Fruit fly (Drosophila melanogaster) whole organism, embryonic: Measurements from ENCODE around the gene nwk.

Experiments used
- ATbp ChIP-seq: fragments of 200-800 bp; sonication (Bioruptor generic); optimal IDR thresholded peaks from 2 replicates; lab custom pipeline; 2017; ENCODE audit warnings: missing biosample characterization, mild to moderate bottlenecking, missing genetic modification characterization, missing genetic modification reagents
- Atf-2 ChIP-seq: fragments of 200-800 bp; sonication (Bioruptor generic); optimal IDR thresholded peaks from 2 replicates; lab custom pipeline; 2016; ENCODE audit warnings: missing biosample characterization, missing genetic modification characterization
- BtbVII ChIP-seq: fragments of 200-800 bp; sonication (Bioruptor generic); optimal IDR thresholded peaks from 3 replicates; lab custom pipeline; 2017; ENCODE audit warnings: missing biosample characterization, mild to moderate bottlenecking, missing genetic modification characterization
- CG10321 ChIP-seq: fragments of 200-800 bp; sonication (Bioruptor generic); IDR thresholded peaks from 2 replicates; pipeline ENCODE4 v1.3.6; 2022; ENCODE audit warnings: missing biosample characterization, missing genetic modification characterization
- CG12071 ChIP-seq: fragments of 200-800 bp; sonication (Bioruptor generic); optimal IDR thresholded peaks from 3 replicates; lab custom pipeline; 2018; ENCODE audit warnings: missing biosample characterization, mild to moderate bottlenecking, missing genetic modification characterization
- CG13424 ChIP-seq: fragments of 200-800 bp; sonication (Bioruptor generic); optimal IDR thresholded peaks from 2 replicates; lab custom pipeline; 2019; ENCODE audit warnings: missing biosample characterization, mild to moderate bottlenecking, missing genetic modification characterization, moderate library complexity
- CG15073 ChIP-seq: fragments of 200-800 bp; sonication (Bioruptor generic); optimal IDR thresholded peaks from 2 replicates; lab custom pipeline; 2016; ENCODE audit warnings: missing biosample characterization, missing genetic modification characterization
- CG1792 ChIP-seq: fragments of 200-800 bp; sonication (Bioruptor generic); optimal IDR thresholded peaks from 2 replicates; lab custom pipeline; 2016; ENCODE audit warnings: missing biosample characterization, missing genetic modification characterization
- CG2202 ChIP-seq: fragments of 200-800 bp; sonication (Bioruptor generic); optimal IDR thresholded peaks from 2 replicates; lab custom pipeline; 2018; ENCODE audit warnings: missing biosample characterization, mild to moderate bottlenecking, missing genetic modification characterization
- CG2889 ChIP-seq: fragments of 200-800 bp; sonication (Bioruptor generic); IDR thresholded peaks from 3 replicates; pipeline ENCODE4 v1.3.6; 2022; ENCODE audit warnings: missing biosample characterization, missing genetic modification characterization
- CG30020 ChIP-seq: fragments of 200-800 bp; optimal IDR thresholded peaks from 2 replicates; lab custom pipeline; 2019; ENCODE audit warnings: missing biosample characterization, mild to moderate bottlenecking, missing genetic modification characterization, moderate library complexity
- CG30403 ChIP-seq: fragments of 200-800 bp; sonication (Bioruptor generic); optimal IDR thresholded peaks from 3 replicates; lab custom pipeline; 2016; ENCODE audit warnings: missing biosample characterization, missing genetic modification characterization
- CG30431 ChIP-seq: fragments of 200-800 bp; sonication (Bioruptor generic); optimal IDR thresholded peaks from 2 replicates; lab custom pipeline; 2017; ENCODE audit warnings: missing biosample characterization, missing genetic modification characterization
- CG31441 ChIP-seq: fragments of 200-800 bp; sonication (Bioruptor generic); IDR thresholded peaks from 2 replicates; pipeline ENCODE4 v1.3.6; 2022; ENCODE audit warnings: missing biosample characterization, missing genetic modification characterization
- CG3726 ChIP-seq: fragments of 200-800 bp; sonication (Bioruptor generic); IDR thresholded peaks from 3 replicates; pipeline ENCODE4, ENCODE4 v1.3.6; 2022; ENCODE audit warnings: missing biosample characterization, missing genetic modification characterization
- CG4282 ChIP-seq: fragments of 200-800 bp; sonication (Bioruptor generic); optimal IDR thresholded peaks from 2 replicates; lab custom pipeline; 2016; ENCODE audit warnings: missing biosample characterization, missing genetic modification characterization
- CG4360 ChIP-seq: fragments of 200-800 bp; sonication (Bioruptor generic); IDR thresholded peaks from 2 replicates; pipeline ENCODE4 v1.3.6; 2022; ENCODE audit warnings: missing biosample characterization, missing genetic modification characterization
- CG43689 ChIP-seq: fragments of 200-800 bp; sonication (Bioruptor generic); IDR thresholded peaks from 2 replicates; pipeline ENCODE4 v1.3.6; 2022; ENCODE audit warnings: missing biosample characterization, missing genetic modification characterization
- CG6683 ChIP-seq: fragments of 200-800 bp; sonication (Bioruptor generic); optimal IDR thresholded peaks from 2 replicates; lab custom pipeline; 2017; ENCODE audit warnings: missing biosample characterization, mild to moderate bottlenecking, missing genetic modification characterization, missing genetic modification reagents
- CG6791 ChIP-seq: fragments of 200-800 bp; sonication (Bioruptor generic); IDR thresholded peaks from 3 replicates; pipeline ENCODE4 v1.3.6; 2022; ENCODE audit warnings: missing biosample characterization, missing genetic modification characterization; ENCODE audit not compliant: partially characterized antibody
- CG6854 ChIP-seq: fragments of 200-800 bp; sonication (Bioruptor generic); optimal IDR thresholded peaks from 3 replicates; lab custom pipeline; 2017; ENCODE audit warnings: missing biosample characterization, mild to moderate bottlenecking, missing genetic modification characterization
- CG7928 ChIP-seq: fragments of 200-800 bp; sonication (Bioruptor generic); optimal IDR thresholded peaks from 2 replicates; lab custom pipeline; 2017; ENCODE audit warnings: missing biosample characterization, mild to moderate bottlenecking, missing genetic modification characterization
- CG7987 ChIP-seq: fragments of 200-800 bp; sonication (Bioruptor generic); optimal IDR thresholded peaks from 2 replicates; lab custom pipeline; 2018; ENCODE audit warnings: missing biosample characterization, mild to moderate bottlenecking, missing genetic modification characterization, moderate library complexity
- D19B ChIP-seq: fragments of 200-800 bp; sonication (Bioruptor generic); optimal IDR thresholded peaks from 2 replicates; lab custom pipeline; 2017; ENCODE audit warnings: missing biosample characterization, mild to moderate bottlenecking, missing genetic modification characterization
- Dad ChIP-seq: fragments of 200-800 bp; sonication (Bioruptor generic); optimal IDR thresholded peaks from 3 replicates; lab custom pipeline; 2016; ENCODE audit warnings: missing biosample characterization, missing genetic modification characterization
- Deaf1 ChIP-seq: fragments of 200-800 bp; optimal IDR thresholded peaks from 3 replicates; lab custom pipeline; 2019; ENCODE audit warnings: missing biosample characterization, mild to moderate bottlenecking, missing genetic modification characterization, moderate library complexity
- E2f2 ChIP-seq: fragments of 200-800 bp; sonication (Bioruptor generic); IDR thresholded peaks from 2 replicates; pipeline ENCODE4 v1.3.6; 2022; ENCODE audit warnings: missing biosample characterization, missing genetic modification characterization
- Elba2 ChIP-seq: fragments of 200-800 bp; sonication (Bioruptor generic); optimal IDR thresholded peaks from 3 replicates; lab custom pipeline; 2016; ENCODE audit warnings: missing biosample characterization, missing genetic modification characterization
- H2.0 ChIP-seq: fragments of 200-800 bp; sonication (Bioruptor generic); IDR thresholded peaks from 2 replicates; pipeline ENCODE4 v1.3.6; 2022; ENCODE audit warnings: missing biosample characterization, missing genetic modification characterization
- Hmr ChIP-seq: fragments of 200-800 bp; sonication (Bioruptor generic); optimal IDR thresholded peaks from 3 replicates; lab custom pipeline; 2017; ENCODE audit warnings: mild to moderate bottlenecking, missing biosample characterization, missing genetic modification reagents, missing genetic modification characterization
- MBD-R2 ChIP-seq: fragments of 200-800 bp; sonication (Bioruptor generic); IDR thresholded peaks from 2 replicates; pipeline ENCODE4 v1.3.6; 2022; ENCODE audit warnings: missing biosample characterization, missing genetic modification characterization
- Meics ChIP-seq: fragments of 200-800 bp; sonication (Bioruptor generic); optimal IDR thresholded peaks from 2 replicates; lab custom pipeline; 2017; ENCODE audit warnings: missing biosample characterization, mild to moderate bottlenecking, missing genetic modification characterization
- Sox102F ChIP-seq: fragments of 200-800 bp; sonication (Bioruptor generic); optimal IDR thresholded peaks from 2 replicates; lab custom pipeline; 2018; ENCODE audit warnings: missing biosample characterization, mild to moderate bottlenecking, missing genetic modification characterization, moderate library complexity
- Sry-δ ChIP-seq: fragments of 200-800 bp; sonication (Bioruptor generic); optimal IDR thresholded peaks from 2 replicates; lab custom pipeline; 2016; ENCODE audit warnings: missing biosample characterization, missing genetic modification characterization
- Usf ChIP-seq: fragments of 200-800 bp; sonication (Bioruptor generic); optimal IDR thresholded peaks from 2 replicates; lab custom pipeline; 2017; ENCODE audit warnings: missing genotype, missing biosample characterization, missing genetic modification characterization
- ash1 ChIP-seq: fragments of 200-800 bp; sonication (Bioruptor generic); optimal IDR thresholded peaks from 2 replicates; lab custom pipeline; 2018; ENCODE audit warnings: missing biosample characterization, mild to moderate bottlenecking, missing genetic modification characterization
- da ChIP-seq: fragments of 200-800 bp; sonication (Bioruptor generic); optimal IDR thresholded peaks from 2 replicates; lab custom pipeline; 2016; ENCODE audit warnings: missing biosample characterization, missing genetic modification characterization
- ftz-f1 ChIP-seq: fragments of 200-800 bp; sonication (Bioruptor generic); optimal IDR thresholded peaks from 2 replicates; lab custom pipeline; 2016; ENCODE audit warnings: missing biosample characterization, missing genetic modification characterization
- gem ChIP-seq: fragments of 200-800 bp; sonication (Bioruptor generic); optimal IDR thresholded peaks from 2 replicates; lab custom pipeline; 2019; ENCODE audit warnings: missing biosample characterization, mild to moderate bottlenecking, missing genetic modification characterization, moderate library complexity
- hbn ChIP-seq: fragments of 200-800 bp; sonication (Bioruptor generic); IDR thresholded peaks from 2 replicates; pipeline ENCODE4 v1.3.6; 2022; ENCODE audit warnings: missing biosample characterization, missing genetic modification characterization; ENCODE audit not compliant: partially characterized antibody
- jigr1 ChIP-seq: fragments of 200-800 bp; sonication (Bioruptor generic); IDR thresholded peaks from 3 replicates; pipeline ENCODE4 v1.3.6; 2022; ENCODE audit warnings: missing biosample characterization, missing genetic modification characterization
- luna ChIP-seq: fragments of 200-800 bp; sonication (Bioruptor generic); optimal IDR thresholded peaks from 2 replicates; lab custom pipeline; 2016; ENCODE audit warnings: missing biosample characterization, missing genetic modification characterization
- nau ChIP-seq: fragments of 200-800 bp; sonication (Bioruptor generic); optimal IDR thresholded peaks from 3 replicates; lab custom pipeline; 2017; ENCODE audit warnings: missing biosample characterization, mild to moderate bottlenecking, missing genetic modification characterization, missing genetic modification reagents
- pfk ChIP-seq: fragments of 200-800 bp; sonication (Bioruptor generic); optimal IDR thresholded peaks from 2 replicates; lab custom pipeline; 2018; ENCODE audit warnings: missing biosample characterization, mild to moderate bottlenecking, missing genetic modification characterization, moderate library complexity
- sna ChIP-seq: fragments of 200-800 bp; sonication (Bioruptor generic); IDR thresholded peaks from 2 replicates; pipeline ENCODE4 v1.3.6; 2022; ENCODE audit warnings: missing biosample characterization, missing genetic modification characterization; ENCODE audit not compliant: partially characterized antibody
- sqz ChIP-seq: fragments of 200-800 bp; sonication (Bioruptor generic); optimal IDR thresholded peaks from 3 replicates; lab custom pipeline; 2018; ENCODE audit warnings: missing biosample characterization, mild to moderate bottlenecking, missing genetic modification characterization
- sug ChIP-seq: fragments of 200-800 bp; optimal IDR thresholded peaks from 2 replicates; lab custom pipeline; 2019; ENCODE audit warnings: missing biosample characterization, mild to moderate bottlenecking, missing genetic modification characterization, moderate library complexity
- tio ChIP-seq: fragments of 200-800 bp; sonication (Bioruptor generic); optimal IDR thresholded peaks from 2 replicates; lab custom pipeline; 2017; ENCODE audit warnings: missing biosample characterization, missing genetic modification characterization, inconsistent platforms
- trem ChIP-seq: fragments of 200-800 bp; optimal IDR thresholded peaks from 3 replicates; lab custom pipeline; 2019; ENCODE audit warnings: missing biosample characterization, mild to moderate bottlenecking, missing genetic modification characterization, moderate library complexity
- ttk ChIP-seq: fragments of 200-800 bp; sonication (Bioruptor generic); IDR thresholded peaks from 2 replicates; pipeline ENCODE4 v2.1.2; 2022; ENCODE audit warnings: missing biosample characterization, missing genetic modification characterization

The nwk gene

dm6 chr3L:9125261-9126020 lies 12.2 kb upstream of the nwk start (continued):
- TF ChIP-seq CG31441 (GFP tag; lab: Robert Waterston, UW) (no peak), Deaf1 (tag; lab: Kevin White, UChicago) (peak; percentile 84), pfk (no peak), ATbp (GFP tag; lab: Kevin White, UChicago) (no peak), H2.0 (GFP tag; lab: Robert Waterston, UW) (no peak), Atf-2 (GFP tag; lab: Kevin White, UChicago) (no peak), CG3726 (no peak), CG12071 (peak; percentile 14), jigr1 (GFP tag; lab: Robert Waterston, UW) (no peak), nau (GFP tag; lab: Kevin White, UChicago) (no peak), CG6683 (GFP tag; lab: Kevin White, UChicago) (no peak), sug (tag; lab: Kevin White, UChicago) (peak; percentile 95), BtbVII (GFP tag; lab: Kevin White, UChicago) (no peak), CG2889 (GFP tag; lab: Robert Waterston, UW) (no peak), CG15073 (GFP tag; lab: Kevin White, UChicago) (no peak), CG10321 (GFP tag; lab: Robert Waterston, UW) (no peak), ash1 (GFP tag; lab: Kevin White, UChicago) (no peak), D19B (no peak), E2f2 (GFP tag; lab: Robert Waterston, UW) (no peak), da (GFP tag; lab: Kevin White, UChicago) (no peak), Elba2 (GFP tag; lab: Kevin White, UChicago) (peak; percentile 99), sna (GFP tag; lab: Robert Waterston, UW) (peak; percentile 55; the same call in 1 of the 2 replicates), CG30020 (tag; lab: Kevin White, UChicago) (no peak), CG4282 (GFP tag; lab: Kevin White, UChicago) (no peak), Usf (GFP tag; lab: Kevin White, UChicago) (no peak), ftz-f1 (GFP tag; lab: Kevin White, UChicago) (no peak), hbn (GFP tag; lab: Robert Waterston, UW) (peak; percentile 31; the same call in 1 of the 2 replicates), ttk (no peak), CG7928 (GFP tag; lab: Kevin White, UChicago) (no peak), CG6854 (GFP tag; lab: Kevin White, UChicago) (no peak), CG1792 (no peak), luna (no peak), CG7987 (GFP tag; lab: Kevin White, UChicago) (no peak), CG6791 (GFP tag; lab: Robert Waterston, UW) (no peak; the same call in 2 of the 3 replicates), Dad (no peak), MBD-R2 (GFP tag; lab: Robert Waterston, UW) (no peak), CG4360 (GFP tag; lab: Robert Waterston, UW) (no peak), tio (GFP tag; lab: Kevin White, UChicago) (peak; percentile 51), CG30431 (GFP tag; lab: Kevin White, UChicago) (no peak), Hmr (peak; percentile 30), trem (tag; lab: Kevin White, UChicago) (peak; percentile 11), CG13424 (tag; lab: Kevin White, UChicago) (peak; percentile 21), sqz (no peak), CG30403 (peak; percentile 49), Sry-δ (no peak), Meics (GFP tag; lab: Kevin White, UChicago) (no peak), gem (tag; lab: Kevin White, UChicago) (peak; percentile 51), Sox102F (GFP tag; lab: Kevin White, UChicago) (peak; percentile 36), CG2202 (tag; lab: Kevin White, UChicago) (no peak), CG43689 (no peak)
